Worm (Caenorhabditis elegans): Measurements from ENCODE around the gene marg-1.

Gene marg-1

ce11 chrX:3785111-3785808 lies 4.3 kb upstream of the marg-1 start:
- TF ChIP-seq K02D7.2 (tag; optimal IDR thresholded peaks at IDR 0.05) (no peak), T23F11.4 (GFP tag; optimal IDR thresholded peaks at IDR 0.05) (no peak), ceh-18 (tag; optimal IDR thresholded peaks at IDR 0.05) (no peak), ceh-31 (tag; optimal IDR thresholded peaks at IDR 0.05) (no peak), rnt-1 (tag; optimal IDR thresholded peaks at IDR 0.05) (no peak)

- TF ChIP-seq madf-2 (tag; optimal IDR thresholded peaks at IDR 0.05) (no peak), ceh-6 (GFP tag; optimal IDR thresholded peaks at IDR 0.05) (no peak), eyg-1 (tag; optimal IDR thresholded peaks at IDR 0.05) (no peak), dmd-4 (tag; optimal IDR thresholded peaks at IDR 0.05; ENCODE audit: borderline replicate concordance) (no peak), unc-55 (GFP tag; optimal IDR thresholded peaks at IDR 0.05) (no peak), ceh-45 (GFP tag; IDR thresholded peaks at IDR 0.05) (no peak), ttx-3 (tag; optimal IDR thresholded peaks at IDR 0.05) (no peak), ceh-19 (GFP tag; optimal IDR thresholded peaks at IDR 0.05) (no peak), pha-4 (tag; optimal IDR thresholded peaks at IDR 0.05) (no peak)
These were observed 2.7 kb upstream of the marg-1 start for ce11 chrX:3783659-3784058.

ce11 chrX:3773233-3773632 lies 7.7 kb downstream of the marg-1 start:
- TF ChIP-seq rnt-1 (tag; optimal IDR thresholded peaks at IDR 0.05) (no peak), che-1 (tag; optimal IDR thresholded peaks at IDR 0.05) (no peak), ceh-30 (tag; optimal IDR thresholded peaks at IDR 0.05) (no peak), mec-3 (tag; optimal IDR thresholded peaks at IDR 0.05; ENCODE audit: borderline replicate concordance) (no peak), nfya-1 (tag; optimal IDR thresholded peaks at IDR 0.05) (no peak), ztf-16 (tag; optimal IDR thresholded peaks at IDR 0.05) (no peak), hlh-6 (tag; optimal IDR thresholded peaks at IDR 0.05) (no peak), unc-42 (tag; optimal IDR thresholded peaks at IDR 0.05) (no peak), ceh-9 (tag; optimal IDR thresholded peaks at IDR 0.05) (no peak), hlh-13 (GFP tag; optimal IDR thresholded peaks at IDR 0.05) (no peak), ets-4 (tag; optimal IDR thresholded peaks at IDR 0.05) (no peak), T23F11.4 (GFP tag; optimal IDR thresholded peaks at IDR 0.05) (no peak), odd-2 (tag; optimal IDR thresholded peaks at IDR 0.05) (no peak), npax-4 (tag; optimal IDR thresholded peaks at IDR 0.05) (no peak), sdc-2 (tag; optimal IDR thresholded peaks at IDR 0.05) (no peak), sox-2 (GFP tag; IDR thresholded peaks at IDR 0.05) (no peak), ahr-1 (tag; optimal IDR thresholded peaks at IDR 0.05) (no peak), pros-1 (tag; optimal IDR thresholded peaks at IDR 0.05) (no peak), dmd-4 (tag; optimal IDR thresholded peaks at IDR 0.05; ENCODE audit: borderline replicate concordance) (no peak), gmeb-2 (tag; optimal IDR thresholded peaks at IDR 0.05) (no peak)

- TF ChIP-seq ceh-14 (tag; optimal IDR thresholded peaks at IDR 0.05) (peak; percentile 3), syd-9 (tag; optimal IDR thresholded peaks at IDR 0.05) (no peak), nfya-1 (tag; optimal IDR thresholded peaks at IDR 0.05) (peak; percentile 2), elt-2 (tag; optimal IDR thresholded peaks at IDR 0.05) (peak; percentile 18), odd-2 (tag; optimal IDR thresholded peaks at IDR 0.05) (peak; percentile 14), unc-42 (tag; optimal IDR thresholded peaks at IDR 0.05) (peak; percentile 74)
These were observed 8.5 kb downstream of the marg-1 start, which contains the start of gene F47B7.2 for ce11 chrX:3772405-3772804. F47B7.2 (plus strand) TSS chrX:3772762.

ce11 chrX:3768717-3769116 lies 12.2 kb downstream of the marg-1 start, which contains the start of gene F47B7.5:
F47B7.5 (minus strand) TSS chrX:3768817.
- TF ChIP-seq elt-2 (tag; optimal IDR thresholded peaks at IDR 0.05) (no peak), lin-11 (tag; optimal IDR thresholded peaks at IDR 0.05) (no peak), sox-4 (tag; optimal IDR thresholded peaks at IDR 0.05) (no peak)

All from whole organism, late embryonic.